Fruit fly (Drosophila melanogaster): ENCODE measurements around the gene CG13996.

DNA sequence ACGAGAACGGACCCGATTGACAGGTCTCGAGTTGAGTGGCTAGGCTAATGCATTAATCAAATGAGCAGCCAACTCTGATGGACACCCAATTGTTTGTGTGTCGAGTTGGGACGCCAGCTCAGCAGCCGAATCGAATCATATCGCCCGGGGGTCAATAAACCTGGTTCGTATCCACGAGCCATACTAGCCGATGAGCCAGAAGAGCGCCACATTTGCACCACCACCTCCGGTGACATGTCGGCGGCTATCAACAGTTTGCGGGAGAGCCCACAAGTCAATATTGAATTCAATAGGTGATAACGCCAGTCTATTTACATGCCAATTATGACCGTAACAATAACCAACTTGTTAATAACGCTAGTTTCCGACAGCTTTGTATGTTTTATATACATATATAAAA is 46.5 kb upstream of the CG13996 start:
- TF ChIP-seq fd96Ca (GFP tag; IDR thresholded peaks at IDR 0.05) (no peak), CG12605 (GFP tag; IDR thresholded peaks at IDR 0.05) (no peak), Pif1A (GFP tag; optimal IDR thresholded peaks at IDR 0.05) (no peak), CG10348 (GFP tag; IDR thresholded peaks at IDR 0.05) (no peak), CG14655 (GFP tag; optimal IDR thresholded peaks at IDR 0.05) (peak; percentile 15), CG13204 (GFP tag; optimal IDR thresholded peaks at IDR 0.05) (no peak), CG9948 (tag; optimal IDR thresholded peaks at IDR 0.05) (no peak), Ets98B (GFP tag; IDR thresholded peaks at IDR 0.05) (0 out of 2 replicates have a peak, but pooled peaks have one; percentile 31), CG8301 (tag; optimal IDR thresholded peaks at IDR 0.05) (no peak)

All from whole organism, pupa.